Fruit fly (Drosophila melanogaster) whole organism, wandering third instar larva: ENCODE results near the gene TpnC25D.

Source experiments
- Abd-B ChIP-seq: fragments of >200 bp; optimal IDR thresholded peaks from 2 replicates; lab custom pipeline; 2017; ENCODE audit warnings: missing biosample characterization, missing genetic modification characterization
- CG32264 ChIP-seq: fragments of 200-800 bp; sonication (Bioruptor generic); optimal IDR thresholded peaks from 2 replicates; lab custom pipeline; 2016; ENCODE audit warnings: missing biosample characterization, missing genetic modification characterization
- CG9705 ChIP-seq: fragments of 200-800 bp; sonication (Bioruptor generic); optimal IDR thresholded peaks from 2 replicates; lab custom pipeline; 2018; ENCODE audit warnings: missing biosample characterization, mild to moderate bottlenecking, missing genetic modification characterization
- CrebA ChIP-seq: fragments of 200-800 bp; sonication (Bioruptor generic); optimal IDR thresholded peaks from 2 replicates; lab custom pipeline; 2016; ENCODE audit warnings: missing biosample characterization, mild to moderate bottlenecking, missing genetic modification characterization, borderline replicate concordance
- Dfd ChIP-seq: fragments of >200 bp; optimal IDR thresholded peaks from 2 replicates; lab custom pipeline; 2017; ENCODE audit warnings: missing biosample characterization, missing genetic modification characterization
- Dif ChIP-seq: fragments of 200-275, 200-300 bp; sonication (Bioruptor generic); optimal IDR thresholded peaks from 2 replicates; lab custom pipeline; 2018; ENCODE audit warnings: missing biosample characterization, missing genetic modification characterization; ENCODE audit not compliant: partially characterized antibody
- GATAd ChIP-seq: sonication (Bioruptor generic); optimal IDR thresholded peaks from 2 replicates; lab custom pipeline; 2016; ENCODE audit warnings: missing biosample characterization, missing genetic modification characterization
- HLH106 ChIP-seq: fragments of 200-800 bp; optimal IDR thresholded peaks from 3 replicates; lab custom pipeline; 2019; ENCODE audit warnings: missing biosample characterization, mild to moderate bottlenecking, missing genetic modification characterization, moderate library complexity
- Hnf4 ChIP-seq: fragments of 200-800 bp; sonication (Bioruptor generic); optimal IDR thresholded peaks from 2 replicates; lab custom pipeline; 2016; ENCODE audit warnings: missing biosample characterization, mild to moderate bottlenecking, missing genetic modification characterization
- Hr78 ChIP-seq: fragments of >200 bp; optimal IDR thresholded peaks from 2 replicates; lab custom pipeline; 2017; ENCODE audit warnings: missing biosample characterization, missing genetic modification characterization
- Hr83 ChIP-seq: fragments of 200-300 bp; sonication (Bioruptor generic); optimal IDR thresholded peaks from 2 replicates; lab custom pipeline; 2016; ENCODE audit warnings: missing biosample characterization, mild to moderate bottlenecking, missing genetic modification characterization, moderate library complexity; ENCODE audit not compliant: poor library complexity, severe bottlenecking
- Jra ChIP-seq: sonication (Bioruptor generic); optimal IDR thresholded peaks from 2 replicates; lab custom pipeline; 2016; ENCODE audit warnings: missing biosample characterization, missing genetic modification characterization
- Mio ChIP-seq: sonication (Bioruptor generic); optimal IDR thresholded peaks from 2 replicates; lab custom pipeline; 2016; ENCODE audit warnings: missing biosample characterization, missing genetic modification characterization
- Myc ChIP-seq: fragments of >200 bp; optimal IDR thresholded peaks from 2 replicates; lab custom pipeline; 2017
- N ChIP-seq: fragments of >200 bp; optimal IDR thresholded peaks from 2 replicates; lab custom pipeline; 2018; ENCODE audit warnings: missing biosample characterization, missing external identifiers, missing genetic modification characterization
- OdsH ChIP-seq: fragments of 200-800 bp; sonication (Bioruptor generic); optimal IDR thresholded peaks from 2 replicates; lab custom pipeline; 2016; ENCODE audit warnings: missing biosample characterization, mild to moderate bottlenecking, missing genetic modification characterization
- Rel ChIP-seq, 2 experiments: fragments of 200-800 bp; sonication (Bioruptor generic) in 1 of 2; optimal IDR thresholded peaks; 2 replicates in 1 of 2; 3 replicates in 1 of 2; lab custom pipeline; 2016 to 2019; ENCODE audit warnings: mild to moderate bottlenecking in 2 of 2, missing biosample characterization in 2 of 2, missing genetic modification characterization in 2 of 2, moderate library complexity in 1 of 2
- Sp1 ChIP-seq: fragments of 200-800 bp; sonication (Bioruptor generic); optimal IDR thresholded peaks from 3 replicates; lab custom pipeline; 2019; ENCODE audit warnings: missing biosample characterization, mild to moderate bottlenecking, missing genetic modification characterization, moderate library complexity
- Vsx2 ChIP-seq: fragments of 200-300, 225-300 bp; sonication (Bioruptor generic); optimal IDR thresholded peaks from 2 replicates; lab custom pipeline; 2018; ENCODE audit warnings: missing biosample characterization, missing genetic modification characterization; ENCODE audit not compliant: partially characterized antibody
- br ChIP-seq: fragments of 200-800 bp; sonication (Bioruptor generic); optimal IDR thresholded peaks from 2 replicates; lab custom pipeline; 2016; ENCODE audit warnings: missing biosample characterization, missing genetic modification characterization
- brk ChIP-seq: fragments of 200-800 bp; sonication (Bioruptor generic); optimal IDR thresholded peaks from 2 replicates; lab custom pipeline; 2016; ENCODE audit warnings: missing biosample characterization, mild to moderate bottlenecking, missing genetic modification characterization
- dl ChIP-seq, 2 experiments: fragments of 175-275, 200-275 bp in 1 of 2; fragments of 200-275 bp in 1 of 2; sonication (Bioruptor generic); optimal IDR thresholded peaks; lab custom pipeline; 2018; ENCODE audit warnings: mild to moderate bottlenecking in 2 of 2, missing biosample characterization in 2 of 2, missing genetic modification characterization in 2 of 2, moderate library complexity in 2 of 2; ENCODE audit not compliant: partially characterized antibody in 2 of 2, insufficient read depth in 1 of 2
- dmrt93B ChIP-seq: fragments of 200-800 bp; sonication (Bioruptor generic); optimal IDR thresholded peaks from 2 replicates; lab custom pipeline; 2018; ENCODE audit warnings: missing biosample characterization, mild to moderate bottlenecking, missing genetic modification characterization
- dsf ChIP-seq: sonication (Bioruptor generic); optimal IDR thresholded peaks from 2 replicates; lab custom pipeline; 2016; ENCODE audit warnings: missing biosample characterization, missing genetic modification characterization, borderline replicate concordance
- ey ChIP-seq: fragments of 200-800 bp; sonication (Bioruptor generic); optimal IDR thresholded peaks from 2 replicates; lab custom pipeline; 2016; ENCODE audit warnings: missing biosample characterization, missing genetic modification characterization
- foxo ChIP-seq, 2 experiments: fragments of 200-800 bp; sonication (Bioruptor generic); optimal IDR thresholded peaks; 2 replicates in 1 of 2; 3 replicates in 1 of 2; lab custom pipeline; 2016 to 2017; ENCODE audit warnings: missing biosample characterization in 2 of 2, missing genetic modification characterization in 2 of 2
- fru ChIP-seq: fragments of 200-800 bp; sonication (Bioruptor generic); optimal IDR thresholded peaks from 3 replicates; lab custom pipeline; 2016; ENCODE audit warnings: missing biosample characterization, mild to moderate bottlenecking, missing genetic modification characterization
- h ChIP-seq: fragments of 200-800 bp; sonication (Bioruptor generic); optimal IDR thresholded peaks from 3 replicates; lab custom pipeline; 2016; ENCODE audit warnings: missing biosample characterization, mild to moderate bottlenecking, missing genetic modification characterization
- jim ChIP-seq: fragments of 175-275, 200-325 bp; sonication (Bioruptor generic); optimal IDR thresholded peaks from 2 replicates; lab custom pipeline; 2016; ENCODE audit warnings: missing biosample characterization, mild to moderate bottlenecking, missing genetic modification characterization
- lola ChIP-seq: fragments of >200 bp; optimal IDR thresholded peaks from 2 replicates; lab custom pipeline; 2017; ENCODE audit warnings: missing biosample characterization, missing genetic modification characterization
- pan ChIP-seq: fragments of >200 bp; optimal IDR thresholded peaks from 2 replicates; lab custom pipeline; 2017
- psq ChIP-seq: fragments of 200-800 bp; sonication (Bioruptor generic); optimal IDR thresholded peaks from 3 replicates; lab custom pipeline; 2017; ENCODE audit warnings: missing biosample characterization, mild to moderate bottlenecking, missing genetic modification characterization, moderate library complexity
- rgr ChIP-seq: fragments of 200-800 bp; sonication (Bioruptor generic); optimal IDR thresholded peaks from 3 replicates; lab custom pipeline; 2016; ENCODE audit warnings: missing biosample characterization, mild to moderate bottlenecking, missing genetic modification characterization
- sage ChIP-seq: fragments of 200-800 bp; sonication (Bioruptor generic); optimal IDR thresholded peaks from 2 replicates; lab custom pipeline; 2016; ENCODE audit warnings: missing biosample characterization, mild to moderate bottlenecking, missing genetic modification characterization
- sv ChIP-seq: fragments of 200-800 bp; sonication (Bioruptor generic); optimal IDR thresholded peaks from 3 replicates; lab custom pipeline; 2016; ENCODE audit warnings: missing biosample characterization, missing genetic modification characterization
- tai ChIP-seq: sonication (Bioruptor generic); optimal IDR thresholded peaks from 2 replicates; lab custom pipeline; 2016; ENCODE audit warnings: missing biosample characterization, missing genetic modification characterization
- usp ChIP-seq: fragments of >200 bp; optimal IDR thresholded peaks from 2 replicates; lab custom pipeline; 2017; ENCODE audit warnings: missing biosample characterization, missing genetic modification characterization
- woc ChIP-seq: sonication (Bioruptor generic); optimal IDR thresholded peaks from 2 replicates; lab custom pipeline; 2016; ENCODE audit warnings: missing biosample characterization, mild to moderate bottlenecking, missing genetic modification characterization

Gene TpnC25D

dm6 chr2L:5251150-5251549 lies 34.6 kb downstream of the TpnC25D start:
- TF ChIP-seq Hnf4 (GFP tag; lab: Kevin White, UChicago) (no peak), Hr78 (GFP tag; lab: Kevin White, UChicago) (no peak), h (GFP tag; lab: Kevin White, UChicago) (no peak), CG32264 (GFP tag; lab: Kevin White, UChicago) (no peak), Hr83 (GFP tag; lab: Kevin White, UChicago) (no peak), tai (no peak), Sp1 (GFP tag; lab: Kevin White, UChicago) (no peak), jim (GFP tag; lab: Kevin White, UChicago) (no peak)

DNA sequence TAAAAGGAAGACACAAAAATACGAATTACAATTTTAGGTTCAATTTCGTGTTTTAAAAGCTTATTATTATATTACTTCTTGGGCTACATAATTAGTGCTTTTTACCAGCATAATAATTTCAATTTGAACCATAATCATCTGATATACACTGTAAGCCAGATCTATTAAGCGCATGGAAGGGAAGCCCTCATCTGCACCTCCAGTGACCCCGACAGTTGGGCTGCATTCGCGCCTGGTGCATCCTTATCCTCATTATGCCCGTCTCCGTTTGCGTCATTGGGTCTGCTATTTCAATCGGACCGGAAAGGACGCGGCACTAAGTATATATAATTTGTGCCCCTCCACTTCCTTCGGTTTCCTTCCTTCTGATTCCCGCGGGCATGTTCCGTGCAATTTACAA lies 35.2 kb downstream of the TpnC25D start:
- TF ChIP-seq HLH106 (tag; lab: Kevin White, UChicago) (peak; percentile 15), Myc (lab: Kevin White, UChicago) (no peak)

dm6 chr2L:5252399-5253030 lies 36.0 kb downstream of the TpnC25D start:
- TF ChIP-seq dsf (GFP tag; lab: Kevin White, UChicago) (peak; percentile 21), OdsH (GFP tag; lab: Kevin White, UChicago) (peak; percentile 82), ey (GFP tag; lab: Kevin White, UChicago) (peak; percentile 81), Myc (lab: Kevin White, UChicago) (no peak), CG32264 (GFP tag; lab: Kevin White, UChicago) (no peak), Dif (GFP tag; lab: Kevin White, UChicago) (peak; percentile 41), dl (GFP tag; optimal IDR thresholded peaks at IDR 0.05; lab: Kevin White, UChicago; ENCODE audit: insufficient read depth in 1 of 2, partially characterized antibody in 2 of 2) (no peak), psq (GFP tag; lab: Kevin White, UChicago) (peak; percentile 77), jim (GFP tag; lab: Kevin White, UChicago) (no peak), CG9705 (GFP tag; lab: Kevin White, UChicago) (peak; percentile 58), Abd-B (no peak), br (GFP tag; lab: Kevin White, UChicago) (peak; percentile 75), sage (no peak), Hnf4 (GFP tag; lab: Kevin White, UChicago) (peak; percentile 31), sv (no peak), Sp1 (GFP tag; lab: Kevin White, UChicago) (peak; percentile 80), dmrt93B (GFP tag; lab: Kevin White, UChicago) (peak; percentile 60), HLH106 (tag; lab: Kevin White, UChicago) (peak; percentile 82), usp (no peak), woc (GFP tag; lab: Kevin White, UChicago) (peak; percentile 90), pan (no peak), Mio (GFP tag; lab: Kevin White, UChicago) (no peak), Hr83 (GFP tag; lab: Kevin White, UChicago) (no peak), GATAd (GFP tag; lab: Kevin White, UChicago) (no peak), Jra (peak; percentile 72), tai (peak; percentile 74), Rel (GFP tag; optimal IDR thresholded peaks at IDR 0.05; lab: Kevin White, UChicago) (no peak), Rel (tag; optimal IDR thresholded peaks at IDR 0.05; lab: Kevin White, UChicago) (peak; percentile 17), foxo (GFP tag; optimal IDR thresholded peaks at IDR 0.05; lab: Kevin White, UChicago) (peak in 1 of 2 experiments; percentile 81), Vsx2 (peak; percentile 14), fru (GFP tag; lab: Kevin White, UChicago) (peak; percentile 87), lola (GFP tag; lab: Kevin White, UChicago) (no peak), Hr78 (GFP tag; lab: Kevin White, UChicago) (no peak), brk (GFP tag; lab: Kevin White, UChicago) (peak; percentile 63), CrebA (GFP tag; lab: Kevin White, UChicago) (peak; percentile 61), h (GFP tag; lab: Kevin White, UChicago) (peak; percentile 82), rgr (GFP tag; lab: Kevin White, UChicago) (peak; percentile 66), N (GFP tag; lab: Kevin White, UChicago) (no peak), Dfd (GFP tag; lab: Kevin White, UChicago) (no peak)
